Worm (Caenorhabditis elegans): ENCODE data around the gene clec-136.

The clec-136 gene

DNA sequence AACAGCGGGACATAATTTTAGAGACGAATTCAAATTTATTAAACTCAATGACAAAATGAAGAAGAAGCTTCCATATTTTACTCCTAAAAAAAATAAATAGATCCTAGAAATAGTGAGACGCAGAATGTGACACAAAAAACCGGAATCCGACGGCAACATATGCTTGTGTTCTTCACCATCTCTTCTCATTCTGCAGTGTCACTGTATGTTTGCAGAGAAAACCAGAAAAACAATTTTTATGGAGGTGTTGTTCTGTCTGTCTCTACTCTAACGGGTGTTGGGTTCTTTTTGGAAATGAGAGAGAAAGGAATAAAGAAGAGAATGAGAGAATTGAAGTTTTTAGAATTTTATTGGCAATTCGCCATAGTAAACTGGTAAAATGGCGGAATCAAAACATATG lies 22.5 kb upstream of the clec-136 start:
- TF ChIP-seq cog-1 (tag; optimal IDR thresholded peaks at IDR 0.05) (no peak), T22C8.4 (GFP tag; IDR thresholded peaks at IDR 0.05) (no peak), ref-1 (GFP tag; conservative IDR thresholded peaks at IDR 0.05) (no peak), tab-1 (GFP tag; IDR thresholded peaks at IDR 0.05) (no peak), ztf-23 (GFP tag; IDR thresholded peaks at IDR 0.05) (no peak), ztf-29 (GFP tag; IDR thresholded peaks at IDR 0.05) (no peak), med-1 (GFP tag; optimal IDR thresholded peaks at IDR 0.05; ENCODE audit: insufficient read depth) (no peak), flt-1 (GFP tag; IDR thresholded peaks at IDR 0.05) (no peak), klf-2 (GFP tag; conservative IDR thresholded peaks at IDR 0.05) (no peak)

DNA sequence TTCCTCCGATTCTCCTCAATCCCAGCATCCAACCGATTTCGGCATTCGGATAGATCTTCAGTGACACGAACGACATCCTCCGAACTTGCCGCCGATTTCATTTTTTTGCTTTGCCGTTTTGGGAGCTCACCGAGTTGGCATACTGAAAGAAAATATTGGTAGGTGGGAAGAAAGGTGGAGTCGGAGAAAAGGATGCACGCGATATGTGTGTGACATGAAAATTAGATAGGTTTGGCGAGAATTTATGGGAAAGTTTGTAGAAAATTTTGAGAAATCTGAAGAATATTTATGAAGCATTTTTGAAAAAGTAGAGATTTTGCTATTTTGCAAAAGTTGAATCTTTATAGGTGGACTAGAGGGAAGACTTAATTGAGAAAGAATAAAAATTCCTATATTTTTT lies 21.9 kb upstream of the clec-136 start, which contains the start of gene che-10:
Gene che-10 (minus strand): TSS at position 101 of the 400 bp plus-strand sequence.
- no peak for TF ChIP-seq ztf-29 (GFP tag; IDR thresholded peaks at IDR 0.05)
- TF ChIP-seq T22C8.4 (GFP tag; IDR thresholded peaks at IDR 0.05) = no peak
- TF ChIP-seq klf-2 (GFP tag; conservative IDR thresholded peaks at IDR 0.05) = no peak
- TF ChIP-seq cog-1 (tag; optimal IDR thresholded peaks at IDR 0.05) = no peak
- no peak for TF ChIP-seq tab-1 (GFP tag; IDR thresholded peaks at IDR 0.05)
- TF ChIP-seq flt-1 (GFP tag; IDR thresholded peaks at IDR 0.05) = no peak

DNA sequence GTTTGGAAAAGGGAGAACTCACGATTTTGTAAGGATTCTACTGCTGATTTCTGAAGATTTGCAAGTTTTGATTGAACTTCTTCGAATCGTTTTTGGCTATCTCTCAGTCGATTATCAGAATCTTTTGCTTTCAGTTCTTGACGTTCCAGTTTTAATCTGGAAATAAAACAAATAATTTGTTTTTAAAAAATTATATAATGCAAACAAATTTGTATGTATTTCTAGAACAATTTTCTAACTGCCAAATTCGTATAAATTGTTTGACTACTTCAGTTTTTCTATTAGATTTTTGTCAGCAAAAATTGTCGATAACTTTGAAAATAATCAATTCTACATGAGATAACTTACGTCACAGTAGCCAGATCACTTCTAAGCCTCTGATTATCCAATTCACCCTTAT lies 15.1 kb upstream of the clec-136 start:
- TF ChIP-seq med-1 (GFP tag; optimal IDR thresholded peaks at IDR 0.05; ENCODE audit: insufficient read depth) (no peak), ref-1 (GFP tag; conservative IDR thresholded peaks at IDR 0.05) (no peak), T22C8.4 (GFP tag; IDR thresholded peaks at IDR 0.05) (no peak), klf-2 (GFP tag; conservative IDR thresholded peaks at IDR 0.05) (no peak), flt-1 (GFP tag; IDR thresholded peaks at IDR 0.05) (no peak)

DNA sequence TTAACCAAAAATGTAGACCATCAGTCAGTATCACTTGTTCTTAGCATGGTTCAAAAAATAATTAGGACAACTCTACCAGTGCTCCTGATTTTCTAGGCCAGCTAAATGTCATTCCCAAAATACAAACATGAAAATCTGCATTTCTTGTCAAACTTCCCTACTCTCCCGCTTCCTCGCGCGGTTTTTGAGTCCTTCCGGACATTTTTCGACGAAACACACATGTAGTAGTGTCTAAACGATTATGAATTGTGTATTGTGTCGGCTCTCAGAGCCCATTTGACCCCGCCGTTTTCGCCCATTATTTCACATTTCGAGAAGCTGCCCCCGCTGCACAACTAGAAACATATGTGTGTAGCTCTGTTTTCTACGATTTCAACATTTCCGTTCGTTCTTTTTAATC lies 10.3 kb upstream of the clec-136 start, which contains the start of gene F35D11.1:
Gene F35D11.1 (plus strand): TSS at position 301 of the 400 bp plus-strand sequence.
- TF ChIP-seq tab-1 (GFP tag; IDR thresholded peaks at IDR 0.05) (no peak), klf-2 (GFP tag; conservative IDR thresholded peaks at IDR 0.05) (no peak), ztf-29 (GFP tag; IDR thresholded peaks at IDR 0.05) (no peak), med-1 (GFP tag; optimal IDR thresholded peaks at IDR 0.05; ENCODE audit: insufficient read depth) (no peak), cog-1 (tag; optimal IDR thresholded peaks at IDR 0.05) (no peak), flt-1 (GFP tag; IDR thresholded peaks at IDR 0.05) (no peak), T22C8.4 (GFP tag; IDR thresholded peaks at IDR 0.05) (no peak), ztf-23 (GFP tag; IDR thresholded peaks at IDR 0.05) (no peak), ref-1 (GFP tag; conservative IDR thresholded peaks at IDR 0.05) (no peak)

DNA sequence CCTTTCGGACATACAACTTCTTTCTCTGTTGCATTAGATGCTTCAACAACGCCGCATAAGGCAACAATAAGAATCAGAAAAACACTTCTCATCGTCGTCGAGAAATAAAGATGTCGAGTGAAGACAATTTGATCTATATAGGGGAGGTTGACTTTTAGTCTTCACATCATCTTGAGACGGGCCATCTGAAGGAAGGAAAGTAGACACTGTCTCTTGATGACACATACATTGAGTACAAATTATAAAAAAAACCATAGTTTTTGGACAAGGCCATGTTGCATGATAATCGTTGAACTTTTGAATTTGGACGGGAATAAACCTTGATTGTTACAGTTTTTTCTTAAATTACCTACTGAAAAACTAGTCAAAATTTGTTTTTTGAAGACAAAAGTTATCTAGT lies 5.3 kb upstream of the clec-136 start, which contains the start of gene clec-139:
Gene clec-139 (minus strand): TSS at position 101 of the 400 bp plus-strand sequence.
- TF ChIP-seq ref-1 (GFP tag; conservative IDR thresholded peaks at IDR 0.05) (no peak), ztf-23 (GFP tag; IDR thresholded peaks at IDR 0.05) (no peak), cog-1 (tag; optimal IDR thresholded peaks at IDR 0.05) (no peak), tab-1 (GFP tag; IDR thresholded peaks at IDR 0.05) (no peak), T22C8.4 (GFP tag; IDR thresholded peaks at IDR 0.05) (no peak), med-1 (GFP tag; optimal IDR thresholded peaks at IDR 0.05; ENCODE audit: insufficient read depth) (no peak), ztf-29 (GFP tag; IDR thresholded peaks at IDR 0.05) (no peak), klf-2 (GFP tag; conservative IDR thresholded peaks at IDR 0.05) (no peak), flt-1 (GFP tag; IDR thresholded peaks at IDR 0.05) (no peak)

DNA sequence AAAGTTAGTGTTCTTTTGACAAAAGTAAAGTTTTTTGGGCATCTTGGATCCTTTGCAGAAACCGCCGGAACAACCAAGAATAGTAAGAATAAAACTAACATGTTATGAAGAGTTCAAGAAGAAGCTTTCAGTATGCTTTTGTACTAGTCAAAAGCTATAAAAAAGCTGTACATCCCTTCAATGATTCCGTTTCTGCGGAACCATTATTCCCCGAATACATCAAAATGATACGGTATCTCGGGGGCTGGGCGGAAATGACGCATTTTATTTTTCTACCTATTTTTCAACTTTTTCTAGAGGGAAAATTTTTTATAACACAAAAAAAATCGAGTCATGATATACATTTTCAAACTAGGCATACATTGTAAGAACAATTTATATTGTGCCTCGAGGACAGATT lies 3.4 kb upstream of the clec-136 start, which contains the start of gene clec-138:
Gene clec-138 (minus strand): TSS at position 101 of the 400 bp plus-strand sequence.
- TF ChIP-seq ztf-29 (GFP tag; IDR thresholded peaks at IDR 0.05) (no peak), cog-1 (tag; optimal IDR thresholded peaks at IDR 0.05) (no peak), med-1 (GFP tag; optimal IDR thresholded peaks at IDR 0.05; ENCODE audit: insufficient read depth) (no peak), T22C8.4 (GFP tag; IDR thresholded peaks at IDR 0.05) (no peak), klf-2 (GFP tag; conservative IDR thresholded peaks at IDR 0.05) (no peak), tab-1 (GFP tag; IDR thresholded peaks at IDR 0.05) (no peak), flt-1 (GFP tag; IDR thresholded peaks at IDR 0.05) (no peak), ref-1 (GFP tag; conservative IDR thresholded peaks at IDR 0.05) (no peak), ztf-23 (GFP tag; IDR thresholded peaks at IDR 0.05) (no peak)

DNA sequence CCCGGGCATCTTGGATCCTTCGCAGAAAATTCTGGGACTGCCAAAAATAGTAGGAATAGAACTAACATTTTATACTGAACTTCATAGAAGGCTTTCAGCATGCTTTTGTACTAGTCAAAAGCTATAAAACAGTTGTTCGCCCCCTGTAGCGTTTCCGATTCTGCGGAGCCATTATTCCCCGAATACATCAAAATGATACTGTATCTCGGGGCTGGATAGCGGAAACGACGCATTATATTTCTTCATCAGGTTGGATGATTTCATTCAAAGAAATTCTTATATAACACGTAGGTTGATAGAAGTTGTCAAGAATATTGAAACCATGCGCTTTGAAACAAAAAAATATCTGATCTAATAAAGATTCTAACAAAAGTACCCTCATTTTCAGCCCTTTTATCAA lies 1.6 kb upstream of the clec-136 start, which contains the start of gene clec-137:
Gene clec-137 (minus strand): TSS at position 101 of the 400 bp plus-strand sequence.
- TF ChIP-seq ref-1 (GFP tag; conservative IDR thresholded peaks at IDR 0.05) = no peak
- TF ChIP-seq T22C8.4 (GFP tag; IDR thresholded peaks at IDR 0.05) = no peak
- no peak for TF ChIP-seq ztf-23 (GFP tag; IDR thresholded peaks at IDR 0.05)
- no peak for TF ChIP-seq ztf-29 (GFP tag; IDR thresholded peaks at IDR 0.05)
- TF ChIP-seq med-1 (GFP tag; optimal IDR thresholded peaks at IDR 0.05; ENCODE audit: insufficient read depth) = no peak
- TF ChIP-seq tab-1 (GFP tag; IDR thresholded peaks at IDR 0.05) = no peak
- TF ChIP-seq klf-2 (GFP tag; conservative IDR thresholded peaks at IDR 0.05) = no peak
- no peak for TF ChIP-seq cog-1 (tag; optimal IDR thresholded peaks at IDR 0.05)
- no peak for TF ChIP-seq flt-1 (GFP tag; IDR thresholded peaks at IDR 0.05)

DNA sequence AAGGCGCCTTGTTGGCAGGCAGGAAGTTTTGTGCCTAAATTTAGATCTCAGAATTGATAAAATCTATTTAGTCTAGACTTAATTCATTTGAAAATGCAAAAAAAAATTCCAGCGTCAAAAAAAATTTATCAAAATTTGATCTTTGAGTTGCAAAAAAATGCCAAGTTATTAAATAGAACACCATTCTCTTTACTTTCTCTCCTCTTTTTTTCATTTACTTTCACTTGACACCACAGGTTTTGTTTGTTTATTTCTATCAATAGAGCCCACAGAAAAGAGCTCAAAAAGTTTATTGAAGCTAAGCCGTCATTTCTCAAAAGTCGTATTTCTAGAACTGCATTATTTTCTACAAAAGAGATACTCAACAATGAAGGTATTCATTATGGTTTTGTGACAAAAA lies 3.6 kb downstream of the clec-136 start, which contains the start of gene pqn-35:
Gene pqn-35 (plus strand): TSS at position 301 of the 400 bp plus-strand sequence.
- no peak for TF ChIP-seq klf-2 (GFP tag; conservative IDR thresholded peaks at IDR 0.05)
- TF ChIP-seq med-1 (GFP tag; optimal IDR thresholded peaks at IDR 0.05; ENCODE audit: insufficient read depth) = no peak
- no peak for TF ChIP-seq ztf-29 (GFP tag; IDR thresholded peaks at IDR 0.05)
- no peak for TF ChIP-seq flt-1 (GFP tag; IDR thresholded peaks at IDR 0.05)
- no peak for TF ChIP-seq tab-1 (GFP tag; IDR thresholded peaks at IDR 0.05)
- no peak for TF ChIP-seq ztf-23 (GFP tag; IDR thresholded peaks at IDR 0.05)
- TF ChIP-seq cog-1 (tag; optimal IDR thresholded peaks at IDR 0.05) = no peak
- TF ChIP-seq ref-1 (GFP tag; conservative IDR thresholded peaks at IDR 0.05) = no peak
- TF ChIP-seq T22C8.4 (GFP tag; IDR thresholded peaks at IDR 0.05) = no peak

DNA sequence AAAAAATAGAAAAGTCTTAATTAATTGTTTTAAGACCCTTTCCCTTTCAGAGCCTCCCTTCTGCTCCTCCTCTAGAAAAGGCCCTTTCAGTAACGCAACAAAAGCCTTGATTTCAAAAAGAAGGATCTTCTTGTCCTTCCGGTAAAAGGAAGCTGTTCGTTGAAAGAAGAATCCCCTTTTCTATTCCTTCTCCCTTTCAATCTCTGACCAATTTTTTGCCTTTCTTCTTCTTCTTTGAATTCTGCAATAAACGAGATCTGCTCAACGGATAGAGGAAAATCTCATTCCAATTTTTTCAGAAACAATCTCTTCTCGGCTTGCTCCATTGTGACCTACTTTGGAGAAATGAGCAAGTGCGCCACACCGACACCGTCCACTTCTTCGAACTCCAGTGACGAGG lies 8.3 kb downstream of the clec-136 start, which contains the start of gene F35D11.3:
Gene F35D11.3 (plus strand): TSS at position 300 of the 400 bp plus-strand sequence.
- no peak for TF ChIP-seq T22C8.4 (GFP tag; IDR thresholded peaks at IDR 0.05)
- no peak for TF ChIP-seq ztf-29 (GFP tag; IDR thresholded peaks at IDR 0.05)
- no peak for TF ChIP-seq klf-2 (GFP tag; conservative IDR thresholded peaks at IDR 0.05)
- no peak for TF ChIP-seq tab-1 (GFP tag; IDR thresholded peaks at IDR 0.05)
- TF ChIP-seq ref-1 (GFP tag; conservative IDR thresholded peaks at IDR 0.05) = no peak
- no peak for TF ChIP-seq flt-1 (GFP tag; IDR thresholded peaks at IDR 0.05)
- TF ChIP-seq cog-1 (tag; optimal IDR thresholded peaks at IDR 0.05) = no peak
- TF ChIP-seq med-1 (GFP tag; optimal IDR thresholded peaks at IDR 0.05; ENCODE audit: insufficient read depth) = no peak
- no peak for TF ChIP-seq ztf-23 (GFP tag; IDR thresholded peaks at IDR 0.05)

Measured in whole organism, midembryonic.